Worm (Caenorhabditis elegans): Measurements from ENCODE around the gene K09C4.9.

Gene K09C4.9

DNA sequence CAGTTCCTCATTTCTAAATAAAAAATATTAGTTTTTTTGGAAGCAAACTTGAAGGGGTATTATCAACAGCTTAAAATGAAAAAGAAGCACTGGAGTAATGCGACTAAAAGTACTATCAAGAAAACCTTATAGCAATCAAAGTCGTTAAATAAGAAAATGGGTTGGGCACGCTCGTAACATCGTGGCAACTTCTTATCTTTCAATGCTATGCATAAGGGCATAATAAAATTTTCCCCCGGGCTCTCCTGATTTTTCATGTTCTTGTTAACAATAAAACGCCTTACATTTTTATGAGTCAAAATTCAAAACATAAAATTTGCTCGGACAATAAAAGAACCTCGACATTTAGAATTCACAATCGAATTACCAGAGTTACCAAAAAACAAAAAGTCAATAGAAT, 28.0 kb downstream of the K09C4.9 start, which contains the start of gene irg-7:
Gene irg-7, minus strand, starts transcription at position 23 of the 400 bp plus-strand sequence.
- peak; percentile 33; the same call in 1 of the 2 replicates for TF ChIP-seq dmd-6 (GFP tag; IDR thresholded peaks at IDR 0.05)
- TF ChIP-seq dve-1 (tag; optimal IDR thresholded peaks at IDR 0.05; ENCODE audit: insufficient read depth): peak; percentile 51
- no peak for TF ChIP-seq dmd-8 (GFP tag; IDR thresholded peaks at IDR 0.05)
- TF ChIP-seq php-3 (GFP tag; IDR thresholded peaks at IDR 0.05): peak; percentile 99
- peak; percentile 38 for TF ChIP-seq pqm-1 (tag; optimal IDR thresholded peaks at IDR 0.05)
- no peak for TF ChIP-seq nhr-237 (tag; optimal IDR thresholded peaks at IDR 0.05)
- peak; percentile 65 for TF ChIP-seq nhr-28 (tag; optimal IDR thresholded peaks at IDR 0.05)
- no peak for TF ChIP-seq mdt-29 (GFP tag; IDR thresholded peaks at IDR 0.05)
- TF ChIP-seq daf-16 (GFP tag; optimal IDR thresholded peaks at IDR 0.05): no peak
- TF ChIP-seq daf-16 (tag; optimal IDR thresholded peaks at IDR 0.05): peak; percentile 67
- TF ChIP-seq rbr-2 (tag; optimal IDR thresholded peaks at IDR 0.05): no peak
- TF ChIP-seq aha-1 (tag): no peak
- no peak for TF ChIP-seq arid-1 (GFP tag; conservative IDR thresholded peaks at IDR 0.05)
- no peak for TF ChIP-seq lim-7 (GFP tag; IDR thresholded peaks at IDR 0.05)
- peak; percentile 11 for TF ChIP-seq hlh-11 (tag; optimal IDR thresholded peaks at IDR 0.05)

DNA sequence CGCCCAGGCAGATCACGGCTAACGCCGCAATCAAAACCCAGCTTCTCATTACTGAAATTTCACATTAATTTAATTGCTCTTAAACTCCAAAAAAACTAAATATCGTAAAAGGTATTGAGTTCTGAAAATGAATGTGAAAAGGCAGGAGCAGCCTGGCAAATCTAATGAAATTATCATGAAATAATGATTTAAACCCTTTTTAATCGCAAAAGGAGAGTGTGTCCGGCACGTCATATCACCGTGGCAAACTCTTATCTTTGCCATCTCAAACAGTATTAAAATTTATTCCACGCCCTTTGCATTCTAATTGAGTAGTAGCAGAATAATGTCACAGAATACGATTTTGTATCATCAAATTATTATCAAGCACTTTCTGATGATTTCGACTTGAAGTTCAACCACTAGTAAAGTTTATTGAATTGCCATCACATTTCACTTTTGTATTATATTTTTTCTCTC, 36.2 kb downstream of the K09C4.9 start, which contains the start of gene F28B4.3:
Gene F28B4.3, minus strand, starts transcription at position 51 of the 459 bp plus-strand sequence.
- TF ChIP-seq hlh-11 (tag; optimal IDR thresholded peaks at IDR 0.05): peak; percentile 68
- no peak for TF ChIP-seq ceh-82 (tag; optimal IDR thresholded peaks at IDR 0.05)
- TF ChIP-seq daf-16 (GFP tag; optimal IDR thresholded peaks at IDR 0.05): no peak
- peak; percentile 37 for TF ChIP-seq daf-16 (tag; optimal IDR thresholded peaks at IDR 0.05)
- TF ChIP-seq tra-1 (GFP tag; IDR thresholded peaks at IDR 0.05): 0 out of 2 replicates have a peak, but pooled peaks have one; percentile 47
- peak; percentile 29 for TF ChIP-seq mes-2 (tag; optimal IDR thresholded peaks at IDR 0.05; ENCODE audit: poor library complexity, severe bottlenecking)
- TF ChIP-seq dmd-6 (GFP tag; IDR thresholded peaks at IDR 0.05): peak; percentile 73
- peak; percentile 29; the same call in 1 of the 2 replicates for TF ChIP-seq ceh-20 (GFP tag; IDR thresholded peaks at IDR 0.05)
- peak; percentile 47 for TF ChIP-seq nhr-77 (tag; optimal IDR thresholded peaks at IDR 0.05)
- peak; percentile 41; the same call in 1 of the 2 replicates for TF ChIP-seq lin-1 (GFP tag; IDR thresholded peaks at IDR 0.05)
- peak; percentile 96 for TF ChIP-seq pqm-1 (tag; optimal IDR thresholded peaks at IDR 0.05)
- no peak for TF ChIP-seq ama-1 (optimal IDR thresholded peaks at IDR 0.05)
- TF ChIP-seq nhr-28 (tag; optimal IDR thresholded peaks at IDR 0.05): peak; percentile 86
- peak; percentile 3 for TF ChIP-seq duxl-1 (tag; optimal IDR thresholded peaks at IDR 0.05; ENCODE audit: poor library complexity)
- TF ChIP-seq tag-97 (GFP tag; IDR thresholded peaks at IDR 0.05): no peak
- peak; percentile 4 for TF ChIP-seq nhr-102 (tag; optimal IDR thresholded peaks at IDR 0.05)
- TF ChIP-seq php-3 (GFP tag; IDR thresholded peaks at IDR 0.05): peak; percentile 93
- peak; percentile 75 for TF ChIP-seq dve-1 (tag; optimal IDR thresholded peaks at IDR 0.05; ENCODE audit: insufficient read depth)
- TF ChIP-seq nhr-10 (tag; optimal IDR thresholded peaks at IDR 0.05): no peak
- peak; percentile 26 for TF ChIP-seq jun-1 (tag; optimal IDR thresholded peaks at IDR 0.05)

DNA sequence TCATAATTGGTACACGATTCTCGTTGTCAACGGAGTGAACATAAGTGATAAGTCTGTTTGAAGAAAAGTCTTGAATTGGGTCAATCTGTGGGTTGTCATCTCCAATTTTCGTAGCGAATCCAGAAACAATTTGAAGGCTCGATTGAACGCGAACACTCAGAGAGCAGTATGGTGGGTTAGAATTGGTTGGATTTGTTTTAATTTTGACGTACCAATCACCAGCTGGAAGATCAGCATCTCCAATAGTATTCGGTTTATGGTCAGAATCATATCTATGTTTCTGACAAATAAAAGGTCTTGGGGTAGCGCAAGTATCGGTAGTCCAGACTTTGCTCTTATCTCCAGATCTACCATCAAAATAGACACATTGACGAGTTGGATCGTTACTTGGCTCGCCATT, 41.0 kb downstream of the K09C4.9 start:
- TF ChIP-seq unc-62 (GFP tag; optimal IDR thresholded peaks at IDR 0.05 in 1 of 2) (peak in 1 of 2 experiments; percentile 96), unc-62 (tag; optimal IDR thresholded peaks at IDR 0.05) (no peak), fos-1 (tag; optimal IDR thresholded peaks at IDR 0.05) (no peak)

DNA sequence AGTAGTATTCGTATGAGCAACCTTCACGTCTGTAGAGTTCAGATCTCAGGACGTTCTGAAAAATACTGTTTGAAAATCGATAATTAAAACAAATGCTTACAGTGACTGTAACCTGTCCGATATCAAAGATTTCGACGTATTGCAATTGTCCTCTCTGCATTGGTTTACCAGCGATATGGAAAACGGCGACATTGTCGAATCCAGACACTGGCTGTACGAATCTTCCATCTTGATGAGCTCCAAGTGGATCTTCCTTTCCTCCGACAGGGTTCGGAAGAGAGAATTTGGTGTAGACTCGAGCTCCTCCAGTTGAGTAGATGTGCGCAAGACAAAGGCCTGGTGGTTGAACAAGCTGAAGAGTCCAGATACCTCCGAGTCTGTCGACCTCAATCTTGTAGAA, 42.9 kb downstream of the K09C4.9 start:
- TF ChIP-seq duxl-1 (tag; optimal IDR thresholded peaks at IDR 0.05; ENCODE audit: poor library complexity) (no peak), unc-62 (GFP tag; optimal IDR thresholded peaks at IDR 0.05 in 1 of 2) (peak in 1 of 2 experiments; percentile 87), unc-62 (tag; optimal IDR thresholded peaks at IDR 0.05) (no peak), F26F4.8 (GFP tag; conservative IDR thresholded peaks at IDR 0.05) (no peak), zag-1 (tag; optimal IDR thresholded peaks at IDR 0.05) (no peak), ama-1 (optimal IDR thresholded peaks at IDR 0.05) (no peak)
